Worm (Caenorhabditis elegans) whole organism, L2 larva: ENCODE results near the gene F46B6.9.

Experiments used
- F13H6.1 ChIP-seq: sonication (generic microtip); optimal IDR thresholded peaks from 2 replicates; lab custom pipeline; 2016; ENCODE audit warnings: missing genetic modification characterization, missing compliant biosample characterization
- Y55F3AM.14 ChIP-seq: fragments of 200-800 bp; sonication (Bioruptor generic); optimal IDR thresholded peaks from 2 replicates; lab custom pipeline; 2018; ENCODE audit warnings: mild to moderate bottlenecking, missing genetic modification characterization, missing compliant biosample characterization
- alr-1 ChIP-seq: fragments of 150-350 bp; optimal IDR thresholded peaks from 2 replicates; lab custom pipeline; 2014; ENCODE audit warnings: missing biosample characterization, missing genetic modification characterization
- ama-1 ChIP-seq: fragments of 150-350 bp; optimal IDR thresholded peaks from 2 replicates; lab custom pipeline; 2018; ENCODE audit warnings: inconsistent platforms
- blmp-1 ChIP-seq: sonication (generic microtip); optimal IDR thresholded peaks from 2 replicates; lab custom pipeline; 2017; ENCODE audit warnings: missing genetic modification characterization, mild to moderate bottlenecking, missing compliant biosample characterization, antibody characterized with exemption, moderate library complexity; ENCODE audit not compliant: insufficient read depth
- ceh-16 ChIP-seq: fragments of 150-350 bp; optimal IDR thresholded peaks from 2 replicates; lab custom pipeline; 2014; ENCODE audit warnings: missing biosample characterization, missing genetic modification characterization
- crh-2 ChIP-seq: sonication (generic microtip); optimal IDR thresholded peaks from 2 replicates; lab custom pipeline; 2017; ENCODE audit warnings: missing biosample characterization, missing genetic modification characterization
- dmd-4 ChIP-seq: sonication (generic microtip); optimal IDR thresholded peaks from 2 replicates; lab custom pipeline; 2017; ENCODE audit warnings: missing biosample characterization, missing genetic modification characterization
- egl-27 ChIP-seq: sonication (generic microtip); optimal IDR thresholded peaks from 3 replicates; lab custom pipeline; 2017; ENCODE audit warnings: missing biosample characterization, missing genetic modification reagents, missing genetic modification characterization
- elt-1 ChIP-seq: fragments of 150-350 bp; optimal IDR thresholded peaks from 2 replicates; lab custom pipeline; 2014; ENCODE audit warnings: missing biosample characterization, missing genetic modification characterization
- elt-3 ChIP-seq: sonication (generic microtip); optimal IDR thresholded peaks from 2 replicates; lab custom pipeline; 2017; ENCODE audit warnings: missing biosample characterization, missing genetic modification characterization
- fos-1 ChIP-seq: fragments of 150-350 bp; optimal IDR thresholded peaks from 2 replicates; lab custom pipeline; 2014; ENCODE audit warnings: missing biosample characterization, missing genetic modification characterization
- lin-11 ChIP-seq: fragments of 150-350 bp; sonication (generic microtip); optimal IDR thresholded peaks from 2 replicates; lab custom pipeline; 2014; ENCODE audit warnings: missing biosample characterization, missing genetic modification characterization, inconsistent platforms, mixed read lengths
- lin-13 ChIP-seq: fragments of 150-350 bp; optimal IDR thresholded peaks from 2 replicates; lab custom pipeline; 2014; ENCODE audit warnings: missing biosample characterization, missing genetic modification reagents, missing genetic modification characterization
- lin-39 ChIP-seq: fragments of 150-350 bp; optimal IDR thresholded peaks from 2 replicates; lab custom pipeline; 2014; ENCODE audit warnings: missing biosample characterization, missing genetic modification reagents, missing genetic modification characterization
- mab-5 ChIP-seq: fragments of 150-350 bp; optimal IDR thresholded peaks from 2 replicates; lab custom pipeline; 2014; ENCODE audit warnings: missing biosample characterization, missing genetic modification characterization
- mbf-1 ChIP-seq: sonication (generic microtip); optimal IDR thresholded peaks from 2 replicates; lab custom pipeline; 2017; ENCODE audit warnings: missing biosample characterization, missing genetic modification characterization
- mdl-1 ChIP-seq, 2 experiments: fragments of 150-350 bp in 1 of 2; sonication (generic microtip) in 1 of 2; optimal IDR thresholded peaks; 2 replicates each; lab custom pipeline; 2017; ENCODE audit warnings: missing biosample characterization in 2 of 2, missing genetic modification characterization in 2 of 2
- nhr-10 ChIP-seq: sonication (generic microtip); optimal IDR thresholded peaks from 2 replicates; lab custom pipeline; 2017; ENCODE audit warnings: missing biosample characterization, missing genetic modification characterization
- nhr-11 ChIP-seq: fragments of 150-350 bp; optimal IDR thresholded peaks from 2 replicates; lab custom pipeline; 2014; ENCODE audit warnings: missing biosample characterization, missing genetic modification characterization
- nhr-129 ChIP-seq: fragments of 150-350 bp; optimal IDR thresholded peaks from 2 replicates; lab custom pipeline; 2014; ENCODE audit warnings: missing biosample characterization, missing genetic modification characterization
- nhr-23 ChIP-seq: fragments of 150-350 bp; optimal IDR thresholded peaks from 2 replicates; lab custom pipeline; 2014; ENCODE audit warnings: missing biosample characterization, missing genetic modification reagents, missing genetic modification characterization
- nhr-237 ChIP-seq: fragments of 150-350 bp; optimal IDR thresholded peaks from 2 replicates; lab custom pipeline; 2014; ENCODE audit warnings: missing biosample characterization, missing genetic modification characterization
- nhr-6 ChIP-seq: fragments of 150-350 bp; optimal IDR thresholded peaks from 2 replicates; lab custom pipeline; 2014; ENCODE audit warnings: missing biosample characterization, missing genetic modification characterization
- nhr-77 ChIP-seq: fragments of 150-350 bp; optimal IDR thresholded peaks from 2 replicates; lab custom pipeline; 2014; ENCODE audit warnings: missing biosample characterization, missing genetic modification characterization
- peb-1 ChIP-seq: fragments of 150-350 bp; optimal IDR thresholded peaks from 2 replicates; lab custom pipeline; 2014; ENCODE audit warnings: missing biosample characterization, missing genetic modification characterization
- sem-4 ChIP-seq: fragments of 150-350 bp; optimal IDR thresholded peaks from 2 replicates; lab custom pipeline; 2014; ENCODE audit warnings: missing biosample characterization, missing genetic modification reagents, missing genetic modification characterization
- sma-3 ChIP-seq: sonication (generic microtip); optimal IDR thresholded peaks from 2 replicates; lab custom pipeline; 2016; ENCODE audit warnings: missing genetic modification reagents, missing genetic modification characterization, missing compliant biosample characterization
- sma-9 ChIP-seq, 2 experiments: fragments of 150-350 bp in 1 of 2; sonication (generic microtip) in 1 of 2; optimal IDR thresholded peaks; 2 replicates each; lab custom pipeline; 2014 to 2016; ENCODE audit warnings: missing genetic modification characterization in 2 of 2, mild to moderate bottlenecking in 1 of 2, missing biosample characterization in 1 of 2, missing compliant biosample characterization in 1 of 2, missing genetic modification reagents in 1 of 2, moderate library complexity in 1 of 2
- snpc-4 ChIP-seq: fragments of 150-350 bp; optimal IDR thresholded peaks from 2 replicates; lab custom pipeline; 2014; ENCODE audit warnings: missing biosample characterization, missing genetic modification characterization
- unc-55 ChIP-seq: fragments of 150-350 bp; sonication (generic microtip); optimal IDR thresholded peaks from 3 replicates; lab custom pipeline; 2014; ENCODE audit warnings: missing biosample characterization, missing genetic modification reagents, missing genetic modification characterization
- unc-62 ChIP-seq: fragments of 150-350 bp; optimal IDR thresholded peaks from 2 replicates; lab custom pipeline; 2014; ENCODE audit warnings: missing biosample characterization, missing genetic modification reagents, missing genetic modification characterization
- zag-1 ChIP-seq: fragments of 150-350 bp; optimal IDR thresholded peaks from 2 replicates; lab custom pipeline; 2014; ENCODE audit warnings: missing biosample characterization, missing genetic modification characterization
- ztf-11 ChIP-seq: sonication (generic microtip); optimal IDR thresholded peaks from 2 replicates; lab custom pipeline; 2017; ENCODE audit warnings: missing biosample characterization, missing genetic modification characterization
- ztf-4 ChIP-seq: fragments of 150-350 bp; optimal IDR thresholded peaks from 2 replicates; lab custom pipeline; 2014; ENCODE audit warnings: missing biosample characterization, missing genetic modification characterization

The F46B6.9 gene

ce11 chrV:9754459-9754858 lies 42.2 kb upstream of the F46B6.9 start, which contains the start of gene F58E6.5:
TSS of gene F58E6.5 (minus strand) at chrV:9754559.
- no peak for TF ChIP-seq egl-27 (tag; lab: Kevin White, UChicago)
- no peak for TF ChIP-seq mab-5 (tag; lab: Kevin White, UChicago)
- TF ChIP-seq sem-4 (tag; lab: Kevin White, UChicago) = no peak
- no peak for TF ChIP-seq nhr-10 (tag; lab: Kevin White, UChicago)
- TF ChIP-seq alr-1 (tag; lab: Kevin White, UChicago) = no peak
- no peak for TF ChIP-seq lin-39 (tag; lab: Kevin White, UChicago)
- TF ChIP-seq ztf-4 = no peak
- TF ChIP-seq nhr-77 (tag; lab: Kevin White, UChicago) = no peak
- no peak for TF ChIP-seq dmd-4 (tag; lab: Kevin White, UChicago)
- no peak for TF ChIP-seq snpc-4
- TF ChIP-seq unc-62 (GFP tag; lab: Kevin White, UChicago) = no peak
- TF ChIP-seq zag-1 (tag; lab: Kevin White, UChicago) = no peak
- no peak for TF ChIP-seq nhr-237 (tag; lab: Kevin White, UChicago)

- TF ChIP-seq blmp-1 (tag; lab: Kevin White, UChicago) (no peak), ztf-11 (no peak), elt-3 (no peak), mdl-1 (tag; optimal IDR thresholded peaks at IDR 0.05; lab: Kevin White, UChicago) (no peak), Y55F3AM.14 (GFP tag; lab: Kevin White, UChicago) (no peak), elt-1 (tag; lab: Kevin White, UChicago) (no peak), nhr-77 (tag; lab: Kevin White, UChicago) (no peak), mbf-1 (tag; lab: Kevin White, UChicago) (no peak)
These were observed 40.9 kb upstream of the F46B6.9 start, which contains the start of gene F58E6.8 for ce11 chrV:9755725-9756124. TSS of gene F58E6.8 (minus strand) at chrV:9755825.

DNA sequence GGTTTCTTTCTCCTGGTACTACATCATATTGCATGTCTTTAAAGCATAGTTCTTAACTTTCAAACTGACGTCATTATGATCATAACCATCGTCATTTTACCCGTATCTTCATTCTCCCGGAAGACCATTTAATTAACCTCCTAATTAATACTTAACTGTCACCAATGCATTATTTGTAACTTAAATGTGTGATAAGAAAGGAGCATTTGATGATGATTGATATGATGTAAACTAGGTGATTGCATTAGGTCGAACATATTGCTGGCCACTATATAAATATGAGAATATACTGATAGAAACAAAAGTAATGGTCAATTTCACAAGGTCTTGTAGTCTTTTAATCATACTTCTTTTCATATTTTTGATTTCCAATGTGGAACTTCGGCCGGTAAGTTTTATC lies 40.4 kb upstream of the F46B6.9 start, which contains the start of gene hrg-3:
hrg-3 (plus strand) TSS at position 227 of the 400 bp plus-strand sequence.
- TF ChIP-seq crh-2 (tag; lab: Kevin White, UChicago) (peak; percentile 50), nhr-6 (tag; lab: Kevin White, UChicago) (no peak), nhr-129 (tag; lab: Kevin White, UChicago) (peak; percentile 34), sma-9 (GFP tag; optimal IDR thresholded peaks at IDR 0.05; lab: Kevin White, UChicago) (peak; percentile 59), sma-9 (tag; optimal IDR thresholded peaks at IDR 0.05; lab: Kevin White, UChicago) (no peak), lin-13 (peak; percentile 9), nhr-11 (tag; lab: Kevin White, UChicago) (no peak), fos-1 (tag; lab: Kevin White, UChicago) (peak; percentile 81)

- TF ChIP-seq ceh-16 (tag; lab: Kevin White, UChicago) (no peak), unc-55 (GFP tag; lab: Kevin White, UChicago) (no peak), nhr-237 (tag; lab: Kevin White, UChicago) (no peak), sma-3 (no peak), ama-1 (lab: Kevin White, UChicago) (no peak), ztf-11 (no peak), nhr-10 (tag; lab: Kevin White, UChicago) (no peak), nhr-11 (tag; lab: Kevin White, UChicago) (no peak), F13H6.1 (tag; lab: Kevin White, UChicago) (no peak), lin-11 (tag; lab: Kevin White, UChicago) (no peak), elt-3 (no peak), lin-13 (no peak), nhr-6 (tag; lab: Kevin White, UChicago) (no peak), mdl-1 (tag; optimal IDR thresholded peaks at IDR 0.05; lab: Kevin White, UChicago) (no peak), peb-1 (tag; lab: Kevin White, UChicago) (no peak), nhr-23 (tag; lab: Kevin White, UChicago) (no peak), dmd-4 (tag; lab: Kevin White, UChicago) (no peak)
- TF ChIP-seq, all 48 proteins: peak for 0
These were observed 38.8 kb upstream of the F46B6.9 start, which contains the start of gene F58E6.11 for ce11 chrV:9757884-9758283. TSS of gene F58E6.11 (minus strand) at chrV:9757984.
